Fruit fly (Drosophila melanogaster) whole organism, prepupa: ENCODE data around the gene vers.

ENCODE experiments used
- Blimp-1 ChIP-seq: fragments of 200-800 bp; sonication (Bioruptor generic); optimal IDR thresholded peaks from 3 replicates; lab custom pipeline; 2017; ENCODE audit warnings: missing biosample characterization, missing genetic modification characterization, mild to moderate bottlenecking, moderate library complexity, missing genetic modification reagents
- CG10631 ChIP-seq: fragments of 200-800 bp; sonication (Bioruptor generic); optimal IDR thresholded peaks from 2 replicates; lab custom pipeline; 2016; ENCODE audit warnings: missing biosample characterization, missing genetic modification characterization
- CG10669 ChIP-seq: fragments of 200-800 bp; sonication (Bioruptor generic); optimal IDR thresholded peaks from 3 replicates; lab custom pipeline; 2018; ENCODE audit warnings: missing biosample characterization, mild to moderate bottlenecking, missing genetic modification characterization, moderate library complexity
- CG11294 ChIP-seq: fragments of 200-800 bp; sonication (Bioruptor generic); IDR thresholded peaks from 2 replicates; pipeline ENCODE4 v1.3.6; 2022; ENCODE audit warnings: missing biosample characterization, missing genetic modification characterization
- CG11762 ChIP-seq: fragments of 200-800 bp; sonication (Bioruptor generic); optimal IDR thresholded peaks from 3 replicates; lab custom pipeline; 2016; ENCODE audit warnings: missing biosample characterization, missing genetic modification characterization; ENCODE audit not compliant: insufficient read depth
- CG15336 ChIP-seq: fragments of 200-800 bp; sonication (Bioruptor generic); IDR thresholded peaks from 2 replicates; pipeline ENCODE4 v1.3.6; 2022; ENCODE audit warnings: missing biosample characterization, missing genetic modification characterization
- CG1621 ChIP-seq: fragments of 200-800 bp; sonication (Bioruptor generic); optimal IDR thresholded peaks from 3 replicates; lab custom pipeline; 2018; ENCODE audit warnings: missing biosample characterization, mild to moderate bottlenecking, missing genetic modification characterization
- CG3032 ChIP-seq: fragments of 200-800 bp; optimal IDR thresholded peaks from 2 replicates; lab custom pipeline; 2019; ENCODE audit warnings: missing biosample characterization, mild to moderate bottlenecking, missing genetic modification characterization, moderate library complexity
- CG31627 ChIP-seq: fragments of 200-800 bp; sonication (Bioruptor generic); optimal IDR thresholded peaks from 3 replicates; lab custom pipeline; 2016; ENCODE audit warnings: missing biosample characterization, missing genetic modification characterization
- CG34406 ChIP-seq: fragments of 200-800 bp; sonication (Bioruptor generic); optimal IDR thresholded peaks from 3 replicates; lab custom pipeline; 2016; ENCODE audit warnings: missing biosample characterization, missing genetic modification characterization
- CG3919 ChIP-seq: fragments of 200-800 bp; sonication (Bioruptor generic); optimal IDR thresholded peaks from 3 replicates; lab custom pipeline; 2016; ENCODE audit warnings: missing biosample characterization, missing genetic modification characterization
- CG4318 ChIP-seq: fragments of 200-800 bp; sonication (Bioruptor generic); optimal IDR thresholded peaks from 3 replicates; lab custom pipeline; 2017; ENCODE audit warnings: missing biosample characterization, mild to moderate bottlenecking, missing genetic modification characterization
- CG6163 ChIP-seq: fragments of 200-800 bp; sonication (Bioruptor generic); IDR thresholded peaks from 3 replicates; pipeline ENCODE4 v1.3.6; 2022; ENCODE audit warnings: missing biosample characterization, missing genetic modification characterization
- CG6276 ChIP-seq: fragments of 200-800 bp; sonication (Bioruptor generic); optimal IDR thresholded peaks from 2 replicates; lab custom pipeline; 2017; ENCODE audit warnings: missing biosample characterization, mild to moderate bottlenecking, missing genetic modification characterization
- CG6792 ChIP-seq: fragments of 200-800 bp; sonication (Bioruptor generic); optimal IDR thresholded peaks from 3 replicates; lab custom pipeline; 2016; ENCODE audit warnings: missing biosample characterization, missing genetic modification characterization
- CG6808 ChIP-seq: fragments of 200-800 bp; sonication (Bioruptor generic); optimal IDR thresholded peaks from 3 replicates; lab custom pipeline; 2017; ENCODE audit warnings: missing biosample characterization, missing genetic modification characterization, mild to moderate bottlenecking, moderate library complexity, missing genetic modification reagents
- CG6854 ChIP-seq: fragments of 200-800 bp; sonication (Bioruptor generic); optimal IDR thresholded peaks from 2 replicates; lab custom pipeline; 2017; ENCODE audit warnings: missing biosample characterization, mild to moderate bottlenecking, missing genetic modification characterization
- CG7368 ChIP-seq: fragments of 200-800 bp; sonication (Bioruptor generic); optimal IDR thresholded peaks from 3 replicates; lab custom pipeline; 2016; ENCODE audit warnings: missing biosample characterization, missing genetic modification characterization
- CG8319 ChIP-seq: fragments of 200-800 bp; sonication (Bioruptor generic); optimal IDR thresholded peaks from 3 replicates; lab custom pipeline; 2016; ENCODE audit warnings: missing biosample characterization, missing genetic modification characterization
- CG8632 ChIP-seq: fragments of 200-800 bp; sonication (Bioruptor generic); optimal IDR thresholded peaks from 3 replicates; lab custom pipeline; 2016; ENCODE audit warnings: missing biosample characterization, missing genetic modification characterization
- Eip75B ChIP-seq: fragments of 200-800 bp; sonication (Bioruptor generic); optimal IDR thresholded peaks from 3 replicates; lab custom pipeline; 2016; ENCODE audit warnings: missing biosample characterization, missing genetic modification characterization
- Eip78C ChIP-seq: fragments of 200-800 bp; sonication (Bioruptor generic); peaks from one replicate; lab custom pipeline; 2016; ENCODE audit warnings: missing biosample characterization, missing genetic modification characterization
- Eip93F ChIP-seq: fragments of 200-800 bp; sonication (Bioruptor generic); optimal IDR thresholded peaks from 2 replicates; lab custom pipeline; 2016; ENCODE audit warnings: missing biosample characterization, mild to moderate bottlenecking, missing genetic modification characterization
- Ets21C ChIP-seq: fragments of 200-800 bp; sonication (Bioruptor generic); optimal IDR thresholded peaks from 3 replicates; lab custom pipeline; 2016; ENCODE audit warnings: missing biosample characterization, missing genetic modification characterization
- Ets96B ChIP-seq: fragments of 200-800 bp; optimal IDR thresholded peaks from 2 replicates; lab custom pipeline; 2019; ENCODE audit warnings: missing biosample characterization, mild to moderate bottlenecking, missing genetic modification characterization, moderate library complexity
- Gug ChIP-seq: fragments of 200-800 bp; sonication (Bioruptor generic); IDR thresholded peaks from 2 replicates; pipeline ENCODE4 v1.3.6; 2022; ENCODE audit warnings: missing biosample characterization, missing genetic modification characterization
- Hr39 ChIP-seq: fragments of 200-800 bp; sonication (Bioruptor generic); optimal IDR thresholded peaks from 2 replicates; lab custom pipeline; 2016; ENCODE audit warnings: missing biosample characterization, missing genetic modification characterization
- Hr4 ChIP-seq: fragments of 200-800 bp; sonication (Bioruptor generic); optimal IDR thresholded peaks from 3 replicates; lab custom pipeline; 2016; ENCODE audit warnings: missing biosample characterization, missing genetic modification characterization
- Lpt ChIP-seq: fragments of 200-800 bp; sonication (Bioruptor generic); optimal IDR thresholded peaks from 3 replicates; lab custom pipeline; 2016; ENCODE audit warnings: missing biosample characterization, missing genetic modification characterization
- OdsH ChIP-seq: fragments of 200-800 bp; sonication (Bioruptor generic); optimal IDR thresholded peaks from 3 replicates; lab custom pipeline; 2016; ENCODE audit warnings: missing biosample characterization, missing genetic modification characterization
- Sox102F ChIP-seq: fragments of 200-800 bp; sonication (Bioruptor generic); optimal IDR thresholded peaks from 2 replicates; lab custom pipeline; 2016; ENCODE audit warnings: missing biosample characterization, mild to moderate bottlenecking, missing genetic modification characterization
- Sox14 ChIP-seq: fragments of 200-800 bp; sonication (Bioruptor generic); optimal IDR thresholded peaks from 3 replicates; lab custom pipeline; 2016; ENCODE audit warnings: missing biosample characterization, missing genetic modification characterization
- Sox15 ChIP-seq: fragments of 200-800 bp; sonication (Bioruptor generic); optimal IDR thresholded peaks from 3 replicates; lab custom pipeline; 2016; ENCODE audit warnings: missing biosample characterization, missing genetic modification characterization
- achi ChIP-seq: fragments of 200-800 bp; sonication (Bioruptor generic); optimal IDR thresholded peaks from 3 replicates; lab custom pipeline; 2016; ENCODE audit warnings: missing biosample characterization, missing genetic modification characterization
- acj6 ChIP-seq: fragments of 200-800 bp; sonication (Bioruptor generic); optimal IDR thresholded peaks from 3 replicates; lab custom pipeline; 2016; ENCODE audit warnings: missing biosample characterization, missing genetic modification characterization
- cyc ChIP-seq: fragments of 200-800 bp; sonication (Bioruptor generic); optimal IDR thresholded peaks from 3 replicates; lab custom pipeline; 2016; ENCODE audit warnings: missing biosample characterization, missing genetic modification characterization
- dac ChIP-seq: fragments of 200-800 bp; sonication (Bioruptor generic); optimal IDR thresholded peaks from 2 replicates; lab custom pipeline; 2017; ENCODE audit warnings: missing biosample characterization, mild to moderate bottlenecking, missing genetic modification characterization
- dsx ChIP-seq: fragments of 200-800 bp; optimal IDR thresholded peaks from 3 replicates; lab custom pipeline; 2019; ENCODE audit warnings: missing biosample characterization, mild to moderate bottlenecking, missing genetic modification characterization, moderate library complexity; ENCODE audit not compliant: poor library complexity, severe bottlenecking
- esn ChIP-seq: fragments of 200-800 bp; sonication (Bioruptor generic); optimal IDR thresholded peaks from 2 replicates; lab custom pipeline; 2016; ENCODE audit warnings: missing biosample characterization, mild to moderate bottlenecking, missing genetic modification characterization, moderate library complexity
- fd59A ChIP-seq: fragments of 200-800 bp; sonication (Bioruptor generic); optimal IDR thresholded peaks from 2 replicates; lab custom pipeline; 2017; ENCODE audit warnings: missing biosample characterization, mild to moderate bottlenecking, missing genetic modification characterization, missing genetic modification reagents
- fd85E ChIP-seq: fragments of 200-800 bp; sonication (Bioruptor generic); optimal IDR thresholded peaks from 3 replicates; lab custom pipeline; 2016; ENCODE audit warnings: missing biosample characterization, missing genetic modification characterization
- fkh ChIP-seq: fragments of 200-800 bp; sonication (Bioruptor generic); optimal IDR thresholded peaks from 3 replicates; lab custom pipeline; 2017; ENCODE audit warnings: missing biosample characterization, mild to moderate bottlenecking, missing genetic modification characterization, moderate library complexity
- net ChIP-seq: fragments of 200-800 bp; sonication (Bioruptor generic); optimal IDR thresholded peaks from 3 replicates; lab custom pipeline; 2016; ENCODE audit warnings: missing biosample characterization, missing genetic modification characterization
- pdm3 ChIP-seq: fragments of 200-800 bp; sonication (Bioruptor generic); optimal IDR thresholded peaks from 3 replicates; lab custom pipeline; 2016; ENCODE audit warnings: missing biosample characterization, missing genetic modification characterization
- salr ChIP-seq, 2 experiments: fragments of 200-800 bp; sonication (Bioruptor generic); optimal IDR thresholded peaks; 3 replicates each; lab custom pipeline; 2016 to 2018; ENCODE audit warnings: missing biosample characterization in 2 of 2, missing genetic modification characterization in 2 of 2, mild to moderate bottlenecking in 1 of 2
- ss ChIP-seq, 2 experiments: fragments of 200-800 bp; sonication (Bioruptor generic); optimal IDR thresholded peaks; 2 replicates in 1 of 2; 3 replicates in 1 of 2; lab custom pipeline; 2017 to 2018; ENCODE audit warnings: mild to moderate bottlenecking in 2 of 2, missing biosample characterization in 2 of 2, missing genetic modification characterization in 2 of 2, moderate library complexity in 1 of 2
- svp ChIP-seq: fragments of 200-800 bp; sonication (Bioruptor generic); peaks from one replicate; lab custom pipeline; 2016; ENCODE audit warnings: missing biosample characterization, missing genetic modification characterization
- vri ChIP-seq: fragments of 200-800 bp; sonication (Bioruptor generic); optimal IDR thresholded peaks from 3 replicates; lab custom pipeline; 2016; ENCODE audit warnings: missing biosample characterization, mild to moderate bottlenecking, missing genetic modification characterization

vers gene

DNA sequence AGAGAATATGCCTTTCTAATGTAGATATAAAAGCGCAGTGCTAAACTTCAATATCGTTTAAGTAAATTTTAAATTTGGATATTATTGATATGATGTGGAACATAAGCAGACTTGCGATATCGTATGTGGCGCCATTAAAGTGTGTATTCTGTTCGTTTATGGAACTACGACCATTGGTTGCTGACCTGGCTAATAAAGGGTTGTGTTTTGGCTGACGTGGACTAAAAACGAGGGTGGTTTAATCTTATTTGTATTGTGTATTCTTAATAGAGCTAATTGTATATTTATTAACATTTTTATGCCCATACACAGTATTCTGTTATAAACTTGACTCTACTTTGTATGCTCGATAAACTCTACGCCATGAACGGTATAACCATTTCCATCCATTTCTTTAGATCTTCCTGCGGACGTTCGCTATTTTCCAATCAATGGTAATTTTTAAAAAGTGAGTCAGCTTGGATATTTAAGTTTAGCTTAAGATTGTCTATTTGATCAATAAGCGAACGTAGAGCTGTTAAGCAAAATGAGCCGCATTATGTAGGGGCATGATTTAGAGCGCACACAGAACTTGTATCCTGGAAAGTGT lies 49.1 kb upstream of the vers start:
- TF ChIP-seq Sox14 (GFP tag; lab: Kevin White, UChicago) (no peak), Gug (GFP tag; lab: Robert Waterston, UW) (no peak), CG1621 (tag; lab: Kevin White, UChicago) (no peak), Lpt (no peak), acj6 (GFP tag; lab: Kevin White, UChicago) (no peak), CG31627 (GFP tag; lab: Kevin White, UChicago) (no peak), CG6808 (no peak), CG6854 (no peak), achi (GFP tag; lab: Kevin White, UChicago) (no peak), Sox15 (no peak), Ets96B (tag; lab: Kevin White, UChicago) (no peak), CG4318 (GFP tag; lab: Kevin White, UChicago) (no peak)

DNA sequence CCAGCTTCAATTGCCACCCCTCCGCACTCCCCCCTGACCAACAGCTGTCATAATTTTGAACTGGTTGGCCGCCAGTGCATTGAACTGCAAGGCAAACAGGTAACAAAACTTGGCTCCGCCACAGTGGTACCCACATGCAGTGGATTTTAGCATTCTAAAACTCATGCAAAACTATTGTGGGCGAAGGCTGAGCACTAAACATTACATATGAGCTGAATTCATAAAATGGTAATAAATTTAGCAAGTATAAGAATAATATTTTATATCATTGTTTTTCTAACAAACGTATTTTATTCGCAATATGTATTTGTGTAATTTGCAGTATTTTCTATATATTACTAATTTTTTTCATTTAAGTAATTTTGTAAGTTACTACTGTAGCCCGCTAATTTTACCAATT lies 43.5 kb upstream of the vers start:
- TF ChIP-seq CG11294 (GFP tag; lab: Robert Waterston, UW): peak; percentile 63
- no peak for TF ChIP-seq fd85E (GFP tag; lab: Kevin White, UChicago)
- TF ChIP-seq CG8319 (GFP tag; lab: Kevin White, UChicago): no peak
- TF ChIP-seq CG11762 (GFP tag; lab: Kevin White, UChicago): no peak
- peak; percentile 61 for TF ChIP-seq svp
- TF ChIP-seq Hr4 (GFP tag; lab: Kevin White, UChicago): peak; percentile 74
- peak; percentile 4 for TF ChIP-seq cyc (GFP tag; lab: Kevin White, UChicago)
- TF ChIP-seq Lpt: peak; percentile 44
- TF ChIP-seq Sox15: no peak
- no peak for TF ChIP-seq CG6808
- no peak for TF ChIP-seq dsx (GFP tag; lab: Kevin White, UChicago)
- no peak for TF ChIP-seq Eip75B (GFP tag; lab: Kevin White, UChicago)
- TF ChIP-seq fkh (GFP tag; lab: Kevin White, UChicago): no peak
- TF ChIP-seq CG10631 (GFP tag; lab: Kevin White, UChicago): peak; percentile 34
- TF ChIP-seq CG6276: peak; percentile 67
- no peak for TF ChIP-seq fd59A
- TF ChIP-seq Ets96B (tag; lab: Kevin White, UChicago): no peak
- no peak for TF ChIP-seq Sox102F
- peak; percentile 37; the same call in 2 of the 3 replicates for TF ChIP-seq CG6163
- TF ChIP-seq achi (GFP tag; lab: Kevin White, UChicago): peak; percentile 48
- peak; percentile 45 for TF ChIP-seq CG3919
- TF ChIP-seq Eip78C (GFP tag; lab: Kevin White, UChicago): peak; percentile 81
- TF ChIP-seq esn (GFP tag; lab: Kevin White, UChicago): no peak
- TF ChIP-seq ss (GFP tag; optimal IDR thresholded peaks at IDR 0.05; lab: Kevin White, UChicago): no peak
- no peak for TF ChIP-seq CG34406 (GFP tag; lab: Kevin White, UChicago)
- TF ChIP-seq CG6792 (GFP tag; lab: Kevin White, UChicago): no peak
- TF ChIP-seq dac: peak; percentile 75
- no peak for TF ChIP-seq acj6 (GFP tag; lab: Kevin White, UChicago)
- TF ChIP-seq OdsH (GFP tag; lab: Kevin White, UChicago): peak; percentile 38
- no peak for TF ChIP-seq CG8632
- peak; percentile 65 for TF ChIP-seq Gug (GFP tag; lab: Robert Waterston, UW)
- no peak for TF ChIP-seq Hr39 (GFP tag; lab: Kevin White, UChicago)
- TF ChIP-seq Sox14 (GFP tag; lab: Kevin White, UChicago): peak; percentile 47
- no peak for TF ChIP-seq Eip93F (GFP tag; lab: Kevin White, UChicago)
- TF ChIP-seq CG10669 (GFP tag; lab: Kevin White, UChicago): no peak
- peak; percentile 41 for TF ChIP-seq pdm3
- TF ChIP-seq Ets21C (GFP tag; lab: Kevin White, UChicago): no peak
- no peak for TF ChIP-seq Blimp-1 (GFP tag; lab: Kevin White, UChicago)
- TF ChIP-seq CG31627 (GFP tag; lab: Kevin White, UChicago): no peak
- no peak for TF ChIP-seq vri (GFP tag; lab: Kevin White, UChicago)
- no peak for TF ChIP-seq CG1621 (tag; lab: Kevin White, UChicago)
- peak in 1 of 2 experiments; percentile 58 for TF ChIP-seq salr (GFP tag; optimal IDR thresholded peaks at IDR 0.05; lab: Kevin White, UChicago)
- TF ChIP-seq CG15336: peak; percentile 86
- peak; percentile 17 for TF ChIP-seq net (GFP tag; lab: Kevin White, UChicago)
- no peak for TF ChIP-seq CG3032 (tag; lab: Kevin White, UChicago)
- no peak for TF ChIP-seq CG7368 (GFP tag; lab: Kevin White, UChicago)
- peak; percentile 74 for TF ChIP-seq CG4318 (GFP tag; lab: Kevin White, UChicago)
